Fruit fly (Drosophila melanogaster) whole organism, embryonic: ENCODE data around the gene CG10584.

ENCODE experiments used
- Awh ChIP-seq: fragments of 200-800 bp; sonication (Bioruptor generic); IDR thresholded peaks from 2 replicates; pipeline ENCODE4, ENCODE4 v1.3.6; 2022; ENCODE audit warnings: missing biosample characterization, missing genetic modification characterization
- BEAF-32 ChIP-seq: fragments of 200-800 bp; sonication (Bioruptor generic); optimal IDR thresholded peaks from 3 replicates; lab custom pipeline; 2017; ENCODE audit warnings: missing biosample characterization, missing genetic modification characterization, mild to moderate bottlenecking, moderate library complexity, missing genetic modification reagents
- Bdp1 ChIP-seq: fragments of 200-800 bp; sonication (Bioruptor generic); optimal IDR thresholded peaks from 3 replicates; lab custom pipeline; 2016; ENCODE audit warnings: missing biosample characterization, missing genetic modification characterization
- CG10209 ChIP-seq: fragments of 200-800 bp; sonication (Bioruptor generic); optimal IDR thresholded peaks from 3 replicates; lab custom pipeline; 2017; ENCODE audit warnings: missing biosample characterization, mild to moderate bottlenecking, missing genetic modification characterization, missing genetic modification reagents
- CG10565 ChIP-seq: fragments of 200-800 bp; sonication (Bioruptor generic); optimal IDR thresholded peaks from 3 replicates; lab custom pipeline; 2016; ENCODE audit warnings: missing biosample characterization, mild to moderate bottlenecking, missing genetic modification characterization
- CG11723 ChIP-seq: fragments of 200-800 bp; sonication (Bioruptor generic); optimal IDR thresholded peaks from 2 replicates; lab custom pipeline; 2017; ENCODE audit warnings: missing biosample characterization, mild to moderate bottlenecking, missing genetic modification characterization
- CG12299 ChIP-seq: fragments of 200-800 bp; sonication (Bioruptor generic); optimal IDR thresholded peaks from 2 replicates; lab custom pipeline; 2018; ENCODE audit warnings: missing biosample characterization, mild to moderate bottlenecking, missing genetic modification characterization
- CG14014 ChIP-seq: fragments of 200-800 bp; sonication (Bioruptor generic); IDR thresholded peaks from 2 replicates; pipeline ENCODE4 v1.3.6; 2022; ENCODE audit warnings: missing biosample characterization, missing genetic modification characterization
- CG14441 ChIP-seq: fragments of 200-800 bp; sonication (Bioruptor generic); IDR thresholded peaks from 2 replicates; pipeline ENCODE4 v1.3.6; 2022; ENCODE audit warnings: missing biosample characterization, missing genetic modification characterization
- CG14667 ChIP-seq: fragments of 200-800 bp; sonication (Bioruptor generic); IDR thresholded peaks from 2 replicates; pipeline ENCODE4 v1.3.6; 2022; ENCODE audit warnings: missing biosample characterization, missing genetic modification characterization
- CG15514 ChIP-seq: fragments of 200-800 bp; sonication (Bioruptor generic); optimal IDR thresholded peaks from 3 replicates; lab custom pipeline; 2017; ENCODE audit warnings: missing biosample characterization, missing genetic modification characterization, mild to moderate bottlenecking, moderate library complexity, missing genetic modification reagents
- CG1647 ChIP-seq: fragments of 200-800 bp; sonication (Bioruptor generic); optimal IDR thresholded peaks from 3 replicates; lab custom pipeline; 2016; ENCODE audit warnings: missing biosample characterization, missing genetic modification characterization
- CG16863 ChIP-seq: fragments of 200-800 bp; sonication (Bioruptor generic); optimal IDR thresholded peaks from 3 replicates; lab custom pipeline; 2016; ENCODE audit warnings: missing biosample characterization, missing genetic modification characterization
- CG2678 ChIP-seq: fragments of 200-800 bp; sonication (Bioruptor generic); optimal IDR thresholded peaks from 3 replicates; lab custom pipeline; 2019; ENCODE audit warnings: missing biosample characterization, mild to moderate bottlenecking, missing genetic modification characterization, moderate library complexity
- CG33557 ChIP-seq: fragments of 200-800 bp; sonication (Bioruptor generic); optimal IDR thresholded peaks from 2 replicates; lab custom pipeline; 2019; ENCODE audit warnings: missing biosample characterization, mild to moderate bottlenecking, missing genetic modification characterization, moderate library complexity
- CG3838 ChIP-seq: fragments of 200-800 bp; sonication (Bioruptor generic); optimal IDR thresholded peaks from 3 replicates; lab custom pipeline; 2016; ENCODE audit warnings: missing biosample characterization, missing genetic modification characterization
- CG4404 ChIP-seq: fragments of 200-800 bp; sonication (Bioruptor generic); IDR thresholded peaks from 2 replicates; pipeline ENCODE4 v1.3.6; 2022; ENCODE audit warnings: missing biosample characterization, missing genetic modification characterization
- CG4707 ChIP-seq: fragments of 200-800 bp; sonication (Bioruptor generic); optimal IDR thresholded peaks from 2 replicates; lab custom pipeline; 2018; ENCODE audit warnings: missing biosample characterization, mild to moderate bottlenecking, missing genetic modification characterization, moderate library complexity
- CG4730 ChIP-seq: fragments of 200-800 bp; sonication (Bioruptor generic); IDR thresholded peaks from 2 replicates; pipeline ENCODE4 v1.3.6; 2022; ENCODE audit warnings: missing biosample characterization, missing genetic modification characterization
- CG8765 ChIP-seq: fragments of 200-800 bp; sonication (Bioruptor generic); IDR thresholded peaks from 2 replicates; pipeline ENCODE4 v1.3.6; 2022; ENCODE audit warnings: missing biosample characterization, missing genetic modification characterization
- CHES-1-like ChIP-seq: fragments of 200-800 bp; sonication (Bioruptor generic); optimal IDR thresholded peaks from 2 replicates; lab custom pipeline; 2016; ENCODE audit warnings: missing biosample characterization, missing genetic modification characterization
- D19A ChIP-seq: fragments of 200-800 bp; optimal IDR thresholded peaks from 3 replicates; lab custom pipeline; 2019; ENCODE audit warnings: missing biosample characterization, mild to moderate bottlenecking, missing genetic modification characterization, moderate library complexity
- Dek ChIP-seq: fragments of 200-800 bp; sonication (Bioruptor generic); optimal IDR thresholded peaks from 3 replicates; lab custom pipeline; 2019; ENCODE audit warnings: missing biosample characterization, mild to moderate bottlenecking, missing genetic modification characterization, moderate library complexity
- Dfd ChIP-seq, 2 experiments: fragments of >200 bp; optimal IDR thresholded peaks; 2 replicates each; lab custom pipeline; 2017; ENCODE audit warnings: missing biosample characterization in 2 of 2, missing genetic modification characterization in 2 of 2
- Fer1 ChIP-seq: fragments of 200-800 bp; sonication (Bioruptor generic); optimal IDR thresholded peaks from 2 replicates; lab custom pipeline; 2017; ENCODE audit warnings: missing biosample characterization, mild to moderate bottlenecking, missing genetic modification characterization
- Fer2 ChIP-seq: fragments of 200-800 bp; sonication (Bioruptor generic); optimal IDR thresholded peaks from 2 replicates; lab custom pipeline; 2018; ENCODE audit warnings: missing biosample characterization, mild to moderate bottlenecking, missing genetic modification characterization, moderate library complexity
- H15 ChIP-seq: fragments of 200-800 bp; sonication (Bioruptor generic); IDR thresholded peaks from 3 replicates; pipeline ENCODE4 v1.3.6; 2022; ENCODE audit warnings: missing biosample characterization, missing genetic modification characterization
- Med ChIP-seq: fragments of 200-800 bp; sonication (Bioruptor generic); peaks from one replicate; lab custom pipeline; 2016; ENCODE audit warnings: missing biosample characterization, missing genetic modification characterization, mild to moderate bottlenecking, inconsistent platforms, moderate library complexity
- Nf-YC ChIP-seq: fragments of 200-800 bp; optimal IDR thresholded peaks from 3 replicates; lab custom pipeline; 2019; ENCODE audit warnings: missing biosample characterization, mild to moderate bottlenecking, missing genetic modification characterization, moderate library complexity
- Poxn ChIP-seq: fragments of 200-800 bp; sonication (Bioruptor generic); IDR thresholded peaks from 2 replicates; pipeline ENCODE4 v1.3.6; 2022; ENCODE audit warnings: missing biosample characterization, missing genetic modification characterization
- Rfx ChIP-seq: fragments of 200-800 bp; sonication (Bioruptor generic); IDR thresholded peaks from 2 replicates; pipeline ENCODE4 v1.3.6; 2022; ENCODE audit warnings: missing biosample characterization, missing genetic modification characterization
- Rx ChIP-seq: fragments of 200-800 bp; sonication (Bioruptor generic); IDR thresholded peaks from 2 replicates; pipeline ENCODE4 v1.3.6; 2022; ENCODE audit warnings: missing biosample characterization, missing genetic modification characterization
- Usf ChIP-seq: fragments of 200-800 bp; sonication (Bioruptor generic); optimal IDR thresholded peaks from 2 replicates; lab custom pipeline; 2017; ENCODE audit warnings: missing genotype, missing biosample characterization, missing genetic modification characterization
- Xbp1 ChIP-seq: fragments of 200-800 bp; sonication (Bioruptor generic); optimal IDR thresholded peaks from 3 replicates; lab custom pipeline; 2016; ENCODE audit warnings: missing biosample characterization, mild to moderate bottlenecking, missing genetic modification characterization
- crc ChIP-seq: fragments of 200-800 bp; sonication (Bioruptor generic); optimal IDR thresholded peaks from 2 replicates; lab custom pipeline; 2016; ENCODE audit warnings: missing biosample characterization, missing genetic modification characterization
- dpn ChIP-seq, 2 experiments: fragments of 200-800 bp; sonication (Bioruptor generic); optimal IDR thresholded peaks; 3 replicates each; lab custom pipeline; 2016; ENCODE audit warnings: missing biosample characterization in 2 of 2, missing genetic modification characterization in 2 of 2
- jigr1 ChIP-seq: fragments of 200-800 bp; sonication (Bioruptor generic); IDR thresholded peaks from 3 replicates; pipeline ENCODE4 v1.3.6; 2022; ENCODE audit warnings: missing biosample characterization, missing genetic modification characterization
- knrl ChIP-seq: fragments of 200-800 bp; sonication (Bioruptor generic); IDR thresholded peaks from 3 replicates; pipeline ENCODE4 v1.3.6; 2022; ENCODE audit warnings: missing biosample characterization, missing genetic modification characterization; ENCODE audit not compliant: partially characterized antibody
- nom ChIP-seq: fragments of 200-800 bp; sonication (Bioruptor generic); optimal IDR thresholded peaks from 2 replicates; lab custom pipeline; 2017; ENCODE audit warnings: missing biosample characterization, missing genetic modification characterization, mild to moderate bottlenecking, moderate library complexity, missing genetic modification reagents
- org-1 ChIP-seq: fragments of 200-800 bp; sonication (Bioruptor generic); optimal IDR thresholded peaks from 2 replicates; lab custom pipeline; 2017; ENCODE audit warnings: missing biosample characterization, missing genetic modification characterization
- pum ChIP-seq: fragments of 200-800 bp; sonication (Bioruptor generic); optimal IDR thresholded peaks from 2 replicates; lab custom pipeline; 2016; ENCODE audit warnings: missing biosample characterization, missing genetic modification characterization
- shn ChIP-seq: fragments of 200-800 bp; sonication (Bioruptor generic); optimal IDR thresholded peaks from 3 replicates; lab custom pipeline; 2016; ENCODE audit warnings: missing biosample characterization, missing genetic modification characterization
- sna ChIP-seq: fragments of 200-800 bp; sonication (Bioruptor generic); IDR thresholded peaks from 2 replicates; pipeline ENCODE4 v1.3.6; 2022; ENCODE audit warnings: missing biosample characterization, missing genetic modification characterization; ENCODE audit not compliant: partially characterized antibody
- tin ChIP-seq: fragments of 200-800 bp; sonication (Bioruptor generic); optimal IDR thresholded peaks from 3 replicates; lab custom pipeline; 2016; ENCODE audit warnings: missing biosample characterization, missing genetic modification characterization
- tna ChIP-seq: fragments of 200-800 bp; sonication (Bioruptor generic); IDR thresholded peaks from 2 replicates; pipeline ENCODE4 v1.3.6; 2022; ENCODE audit warnings: missing biosample characterization, missing genetic modification characterization; ENCODE audit not compliant: partially characterized antibody
- toy ChIP-seq: fragments of 200-800 bp; sonication (Bioruptor generic); IDR thresholded peaks from 2 replicates; pipeline ENCODE4 v1.3.6; 2022; ENCODE audit warnings: missing biosample characterization, missing genetic modification characterization
- vnd ChIP-seq: fragments of 200-800 bp; sonication (Bioruptor generic); IDR thresholded peaks from 3 replicates; pipeline ENCODE4 v1.3.6; 2022; ENCODE audit warnings: missing biosample characterization, missing genetic modification characterization; ENCODE audit not compliant: partially characterized antibody
- vvl ChIP-seq: fragments of 200-800 bp; sonication (Bioruptor generic); IDR thresholded peaks from 2 replicates; pipeline ENCODE4 v1.3.6; 2022; ENCODE audit warnings: missing biosample characterization, missing genetic modification characterization
- zfh2 ChIP-seq: fragments of 200-800 bp; sonication (Bioruptor generic); optimal IDR thresholded peaks from 2 replicates; lab custom pipeline; 2016; ENCODE audit warnings: missing biosample characterization, missing genetic modification characterization

Gene CG10584

dm6 chr3L:21034281-21035221, 3.4 kb upstream of the CG10584 start, which contains the start of gene siz (continued):
- TF ChIP-seq Awh (GFP tag; lab: Robert Waterston, UW) (no peak), CG3838 (no peak), knrl (GFP tag; lab: Robert Waterston, UW) (no peak), Bdp1 (GFP tag; lab: Kevin White, UChicago) (no peak), CG15514 (GFP tag; lab: Kevin White, UChicago) (peak; percentile 98), nom (GFP tag; lab: Kevin White, UChicago) (peak; percentile 72), crc (no peak), Rfx (GFP tag; lab: Robert Waterston, UW) (no peak), CG4730 (no peak), Dek (tag; lab: Kevin White, UChicago) (no peak), shn (GFP tag; lab: Kevin White, UChicago) (no peak), CHES-1-like (GFP tag; lab: Kevin White, UChicago) (no peak), CG8765 (no peak), tin (GFP tag; lab: Kevin White, UChicago) (no peak), CG14667 (no peak), CG12299 (tag; lab: Kevin White, UChicago) (peak; percentile 24), Fer2 (tag; lab: Kevin White, UChicago) (no peak), CG10565 (GFP tag; lab: Kevin White, UChicago) (no peak), Nf-YC (tag; lab: Kevin White, UChicago) (peak; percentile 47), Dfd (GFP tag; optimal IDR thresholded peaks at IDR 0.05; lab: Kevin White, UChicago) (no peak), CG16863 (no peak), org-1 (GFP tag; lab: Kevin White, UChicago) (no peak), Fer1 (peak; percentile 55), CG1647 (GFP tag; lab: Kevin White, UChicago) (no peak), CG4707 (no peak), CG33557 (GFP tag; lab: Kevin White, UChicago) (peak; percentile 48), jigr1 (GFP tag; lab: Robert Waterston, UW) (no peak), D19A (tag; lab: Kevin White, UChicago) (peak; percentile 6), Usf (GFP tag; lab: Kevin White, UChicago) (no peak), toy (no peak), H15 (GFP tag; lab: Robert Waterston, UW) (no peak), vnd (GFP tag; lab: Robert Waterston, UW) (no peak), CG4404 (GFP tag; lab: Robert Waterston, UW) (no peak), CG2678 (tag; lab: Kevin White, UChicago) (peak; percentile 50), sna (0 out of 2 replicates have a peak, but pooled peaks have one; percentile 26), CG10209 (GFP tag; lab: Kevin White, UChicago) (no peak), zfh2 (GFP tag; lab: Kevin White, UChicago) (no peak), dpn (GFP tag; optimal IDR thresholded peaks at IDR 0.05; lab: Kevin White, UChicago) (no peak), CG11723 (GFP tag; lab: Kevin White, UChicago) (no peak), Rx (GFP tag; lab: Robert Waterston, UW) (no peak), pum (GFP tag; lab: Kevin White, UChicago) (no peak), vvl (GFP tag; lab: Robert Waterston, UW) (peak; percentile 72), BEAF-32 (peak; percentile 55), CG14014 (GFP tag; lab: Robert Waterston, UW) (no peak), Xbp1 (GFP tag; lab: Kevin White, UChicago) (no peak), Poxn (GFP tag; lab: Robert Waterston, UW) (no peak), tna (GFP tag; lab: Robert Waterston, UW) (no peak; the same call in 1 of the 2 replicates), Med (GFP tag; lab: Kevin White, UChicago) (peak; percentile 84), CG14441 (GFP tag; lab: Robert Waterston, UW) (no peak)
